Worm (Caenorhabditis elegans): Measurements from ENCODE around the gene F46C5.1.

Gene F46C5.1

DNA sequence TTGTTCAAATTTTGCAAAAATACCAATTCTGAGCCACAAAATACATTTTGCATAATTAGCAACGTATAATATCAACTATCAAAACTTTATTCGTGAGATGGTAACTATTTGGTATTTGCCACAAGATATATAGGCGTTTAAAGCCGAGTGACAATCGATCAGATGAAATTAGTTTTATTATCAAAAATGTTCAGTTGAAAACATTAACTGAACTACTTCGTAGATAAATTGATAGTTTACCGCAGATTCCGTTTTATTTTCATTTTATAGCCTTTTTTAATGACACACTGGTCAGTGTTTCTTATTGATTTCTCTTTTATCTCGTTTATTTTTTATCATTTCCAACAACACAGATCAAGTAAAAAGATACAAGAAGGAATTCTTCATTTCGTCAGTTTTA, 3.8 kb downstream of the F46C5.1 start (continued):
- no peak for TF ChIP-seq lin-13 (GFP tag; optimal IDR thresholded peaks at IDR 0.05)
- no peak for TF ChIP-seq grh-1 (GFP tag; IDR thresholded peaks at IDR 0.05)
- no peak for TF ChIP-seq tlp-1 (tag; optimal IDR thresholded peaks at IDR 0.05)
- TF ChIP-seq pag-3 (tag; optimal IDR thresholded peaks at IDR 0.05; ENCODE audit: borderline replicate concordance, insufficient read depth): no peak
- TF ChIP-seq nhr-20 (tag; optimal IDR thresholded peaks at IDR 0.05): peak; percentile 46
- peak; percentile 32 for TF ChIP-seq blmp-1 (tag; optimal IDR thresholded peaks at IDR 0.05)
- no peak for TF ChIP-seq vab-15 (tag; optimal IDR thresholded peaks at IDR 0.05)
- no peak for TF ChIP-seq unc-30 (tag; optimal IDR thresholded peaks at IDR 0.05)
- TF ChIP-seq nhr-71 (tag; optimal IDR thresholded peaks at IDR 0.05): peak; percentile 58
- peak in 2 of 6 experiments; percentile 39 to 66 for TF ChIP-seq elt-3 (tag; optimal IDR thresholded peaks at IDR 0.05)
- TF ChIP-seq C04F5.9 (tag; optimal IDR thresholded peaks at IDR 0.05): no peak
- TF ChIP-seq nhr-90 (tag; optimal IDR thresholded peaks at IDR 0.05; ENCODE audit: poor library complexity): peak; percentile 51
- no peak for TF ChIP-seq ceh-8 (GFP tag; optimal IDR thresholded peaks at IDR 0.05)
- TF ChIP-seq lir-3 (tag; optimal IDR thresholded peaks at IDR 0.05; ENCODE audit: poor library complexity): peak; percentile 14
- TF ChIP-seq snpc-4 (tag; optimal IDR thresholded peaks at IDR 0.05): no peak
- TF ChIP-seq sptf-1 (tag; optimal IDR thresholded peaks at IDR 0.05): no peak
- TF ChIP-seq rnt-1 (tag; optimal IDR thresholded peaks at IDR 0.05): no peak
- no peak for TF ChIP-seq ama-1 (optimal IDR thresholded peaks at IDR 0.05)
- no peak for TF ChIP-seq aly-2 (tag; optimal IDR thresholded peaks at IDR 0.05)
- TF ChIP-seq pax-3 (tag; optimal IDR thresholded peaks at IDR 0.05): no peak
- no peak for TF ChIP-seq alr-1 (tag; optimal IDR thresholded peaks at IDR 0.05; ENCODE audit: borderline replicate concordance)

DNA sequence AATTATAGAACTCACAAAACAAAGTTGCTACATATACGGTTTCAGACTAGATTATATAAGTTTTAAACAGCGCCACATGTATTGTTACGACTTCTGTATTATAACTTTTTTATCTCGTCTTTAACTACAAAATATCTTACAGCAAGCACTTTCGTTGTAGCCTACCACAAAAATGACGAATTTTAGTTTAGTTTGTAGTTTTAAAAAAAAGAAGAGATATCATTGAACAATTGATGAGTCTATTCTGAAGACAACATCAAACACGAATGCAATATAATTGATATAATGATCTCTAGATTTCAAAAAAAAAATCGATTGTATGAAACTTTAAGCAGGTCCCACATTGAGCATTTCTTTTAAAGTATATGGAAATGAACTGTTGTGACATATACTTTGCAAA, 6.8 kb downstream of the F46C5.1 start:
- no peak for TF ChIP-seq nhr-90 (tag; optimal IDR thresholded peaks at IDR 0.05; ENCODE audit: poor library complexity)
- no peak for TF ChIP-seq lir-3 (tag; optimal IDR thresholded peaks at IDR 0.05; ENCODE audit: poor library complexity)
- no peak for TF ChIP-seq unc-130 (tag; optimal IDR thresholded peaks at IDR 0.05)
- TF ChIP-seq C16A3.4 (tag; optimal IDR thresholded peaks at IDR 0.05): no peak
- TF ChIP-seq irx-1 (tag; optimal IDR thresholded peaks at IDR 0.05): no peak
- TF ChIP-seq elt-3 (tag; optimal IDR thresholded peaks at IDR 0.05): no peak
- no peak for TF ChIP-seq ceh-63 (GFP tag; optimal IDR thresholded peaks at IDR 0.05)
- no peak for TF ChIP-seq ets-5 (GFP tag; IDR thresholded peaks at IDR 0.05)
- TF ChIP-seq ztf-4 (tag; optimal IDR thresholded peaks at IDR 0.05): no peak
- no peak for TF ChIP-seq hlh-17 (GFP tag; optimal IDR thresholded peaks at IDR 0.05; ENCODE audit: borderline replicate concordance)
- TF ChIP-seq zip-4 (GFP tag; optimal IDR thresholded peaks at IDR 0.05): no peak
- no peak for TF ChIP-seq nhr-19 (GFP tag; conservative IDR thresholded peaks at IDR 0.05)

DNA sequence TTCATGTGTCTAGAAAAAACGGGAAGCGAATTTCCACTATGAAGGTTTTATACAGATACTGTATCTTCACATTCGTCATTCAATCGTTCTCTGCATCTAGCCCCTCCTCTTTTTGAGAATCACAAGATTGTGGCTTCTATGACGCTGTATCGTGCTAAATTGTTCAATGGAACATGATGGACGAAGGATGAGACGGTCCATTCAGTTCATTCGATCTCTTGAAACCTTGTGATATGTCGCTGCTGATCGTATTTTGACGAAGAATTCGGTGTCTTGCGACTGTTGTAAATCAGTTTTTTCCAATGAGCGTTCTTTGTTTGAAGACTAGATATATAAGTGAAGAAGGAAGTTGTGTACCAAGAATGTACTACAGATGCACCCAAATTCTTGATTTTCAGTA, 7.3 kb downstream of the F46C5.1 start:
- no peak for TF ChIP-seq egl-27 (tag; optimal IDR thresholded peaks at IDR 0.05)
- peak in 1 of 2 experiments; percentile 80 for TF ChIP-seq mdl-1 (tag; optimal IDR thresholded peaks at IDR 0.05)
- TF ChIP-seq zip-4 (GFP tag; optimal IDR thresholded peaks at IDR 0.05): no peak
- TF ChIP-seq nhr-90 (tag; optimal IDR thresholded peaks at IDR 0.05; ENCODE audit: poor library complexity): peak; percentile 74
- peak; percentile 86 for TF ChIP-seq blmp-1 (tag; optimal IDR thresholded peaks at IDR 0.05)
- TF ChIP-seq nhr-71 (tag; optimal IDR thresholded peaks at IDR 0.05): peak; percentile 89
- TF ChIP-seq snu-23 (GFP tag; optimal IDR thresholded peaks at IDR 0.05): peak; percentile 82
- TF ChIP-seq alr-1 (tag; optimal IDR thresholded peaks at IDR 0.05; ENCODE audit: borderline replicate concordance): no peak
- TF ChIP-seq elt-3 (tag; optimal IDR thresholded peaks at IDR 0.05): peak in 5 of 6 experiments; percentile 79 to 95 (median 86)
- TF ChIP-seq mef-2 (tag; optimal IDR thresholded peaks at IDR 0.05): no peak
- peak in 1 of 2 experiments; percentile 70 for TF ChIP-seq lin-35 (GFP tag; optimal IDR thresholded peaks at IDR 0.05)
- peak; percentile 13 for TF ChIP-seq mep-1 (tag; optimal IDR thresholded peaks at IDR 0.05)
- peak; percentile 93 for TF ChIP-seq nhr-19 (GFP tag; conservative IDR thresholded peaks at IDR 0.05)
- peak; percentile 28 for TF ChIP-seq vab-15 (tag; optimal IDR thresholded peaks at IDR 0.05)
- TF ChIP-seq nhr-237 (tag; optimal IDR thresholded peaks at IDR 0.05): no peak
- TF ChIP-seq ceh-82 (tag; optimal IDR thresholded peaks at IDR 0.05): peak in 1 of 3 experiments; percentile 5
- peak; percentile 74 for TF ChIP-seq lin-14 (GFP tag; optimal IDR thresholded peaks at IDR 0.05)
- peak; percentile 51 for TF ChIP-seq nhr-47 (tag; optimal IDR thresholded peaks at IDR 0.05)
- no peak for TF ChIP-seq mab-9 (GFP tag; IDR thresholded peaks at IDR 0.05)
- no peak for TF ChIP-seq swsn-7 (tag; optimal IDR thresholded peaks at IDR 0.05)
- TF ChIP-seq elt-2 (tag; optimal IDR thresholded peaks at IDR 0.05): no peak
- TF ChIP-seq lin-13 (GFP tag; optimal IDR thresholded peaks at IDR 0.05): peak; percentile 27
- TF ChIP-seq irx-1 (tag; optimal IDR thresholded peaks at IDR 0.05): peak; percentile 36
- TF ChIP-seq lin-15B (tag; optimal IDR thresholded peaks at IDR 0.05): no peak
- TF ChIP-seq tbx-2 (tag; optimal IDR thresholded peaks at IDR 0.05): peak; percentile 73
- no peak for TF ChIP-seq hlh-17 (GFP tag; optimal IDR thresholded peaks at IDR 0.05; ENCODE audit: borderline replicate concordance)
- TF ChIP-seq C16A3.4 (tag; optimal IDR thresholded peaks at IDR 0.05): peak; percentile 70
- TF ChIP-seq ama-1 (optimal IDR thresholded peaks at IDR 0.05): no peak
- TF ChIP-seq sox-4 (tag; optimal IDR thresholded peaks at IDR 0.05): no peak
- TF ChIP-seq ceh-8 (GFP tag; optimal IDR thresholded peaks at IDR 0.05): no peak
- TF ChIP-seq aly-2 (tag; optimal IDR thresholded peaks at IDR 0.05): no peak
- peak; percentile 78 for TF ChIP-seq unc-130 (tag; optimal IDR thresholded peaks at IDR 0.05)

Measured in whole organism, L1 larva.